Fruit fly (Drosophila melanogaster) whole organism, wandering third instar larva: Measurements from ENCODE around the gene Fuca.

Experiments
- Abd-B ChIP-seq: fragments of >200 bp; optimal IDR thresholded peaks from 2 replicates; lab custom pipeline; 2017; ENCODE audit warnings: missing biosample characterization, missing genetic modification characterization
- CG32264 ChIP-seq: fragments of 200-800 bp; sonication (Bioruptor generic); optimal IDR thresholded peaks from 2 replicates; lab custom pipeline; 2016; ENCODE audit warnings: missing biosample characterization, missing genetic modification characterization
- CG9705 ChIP-seq: fragments of 200-800 bp; sonication (Bioruptor generic); optimal IDR thresholded peaks from 2 replicates; lab custom pipeline; 2018; ENCODE audit warnings: missing biosample characterization, mild to moderate bottlenecking, missing genetic modification characterization
- CrebA ChIP-seq: fragments of 200-800 bp; sonication (Bioruptor generic); optimal IDR thresholded peaks from 2 replicates; lab custom pipeline; 2016; ENCODE audit warnings: missing biosample characterization, mild to moderate bottlenecking, missing genetic modification characterization, borderline replicate concordance
- Dfd ChIP-seq: fragments of >200 bp; optimal IDR thresholded peaks from 2 replicates; lab custom pipeline; 2017; ENCODE audit warnings: missing biosample characterization, missing genetic modification characterization
- Dif ChIP-seq: fragments of 200-275, 200-300 bp; sonication (Bioruptor generic); optimal IDR thresholded peaks from 2 replicates; lab custom pipeline; 2018; ENCODE audit warnings: missing biosample characterization, missing genetic modification characterization; ENCODE audit not compliant: partially characterized antibody
- GATAd ChIP-seq: sonication (Bioruptor generic); optimal IDR thresholded peaks from 2 replicates; lab custom pipeline; 2016; ENCODE audit warnings: missing biosample characterization, missing genetic modification characterization
- HLH106 ChIP-seq: fragments of 200-800 bp; optimal IDR thresholded peaks from 3 replicates; lab custom pipeline; 2019; ENCODE audit warnings: missing biosample characterization, mild to moderate bottlenecking, missing genetic modification characterization, moderate library complexity
- Hnf4 ChIP-seq: fragments of 200-800 bp; sonication (Bioruptor generic); optimal IDR thresholded peaks from 2 replicates; lab custom pipeline; 2016; ENCODE audit warnings: missing biosample characterization, mild to moderate bottlenecking, missing genetic modification characterization
- Hr78 ChIP-seq: fragments of >200 bp; optimal IDR thresholded peaks from 2 replicates; lab custom pipeline; 2017; ENCODE audit warnings: missing biosample characterization, missing genetic modification characterization
- Hr83 ChIP-seq: fragments of 200-300 bp; sonication (Bioruptor generic); optimal IDR thresholded peaks from 2 replicates; lab custom pipeline; 2016; ENCODE audit warnings: missing biosample characterization, mild to moderate bottlenecking, missing genetic modification characterization, moderate library complexity; ENCODE audit not compliant: poor library complexity, severe bottlenecking
- Jra ChIP-seq: sonication (Bioruptor generic); optimal IDR thresholded peaks from 2 replicates; lab custom pipeline; 2016; ENCODE audit warnings: missing biosample characterization, missing genetic modification characterization
- Mio ChIP-seq: sonication (Bioruptor generic); optimal IDR thresholded peaks from 2 replicates; lab custom pipeline; 2016; ENCODE audit warnings: missing biosample characterization, missing genetic modification characterization
- Myc ChIP-seq: fragments of >200 bp; optimal IDR thresholded peaks from 2 replicates; lab custom pipeline; 2017
- N ChIP-seq: fragments of >200 bp; optimal IDR thresholded peaks from 2 replicates; lab custom pipeline; 2018; ENCODE audit warnings: missing biosample characterization, missing external identifiers, missing genetic modification characterization
- OdsH ChIP-seq: fragments of 200-800 bp; sonication (Bioruptor generic); optimal IDR thresholded peaks from 2 replicates; lab custom pipeline; 2016; ENCODE audit warnings: missing biosample characterization, mild to moderate bottlenecking, missing genetic modification characterization
- Rel ChIP-seq, 2 experiments: fragments of 200-800 bp; sonication (Bioruptor generic) in 1 of 2; optimal IDR thresholded peaks; 2 replicates in 1 of 2; 3 replicates in 1 of 2; lab custom pipeline; 2016 to 2019; ENCODE audit warnings: mild to moderate bottlenecking in 2 of 2, missing biosample characterization in 2 of 2, missing genetic modification characterization in 2 of 2, moderate library complexity in 1 of 2
- Sp1 ChIP-seq: fragments of 200-800 bp; sonication (Bioruptor generic); optimal IDR thresholded peaks from 3 replicates; lab custom pipeline; 2019; ENCODE audit warnings: missing biosample characterization, mild to moderate bottlenecking, missing genetic modification characterization, moderate library complexity
- Vsx2 ChIP-seq: fragments of 200-300, 225-300 bp; sonication (Bioruptor generic); optimal IDR thresholded peaks from 2 replicates; lab custom pipeline; 2018; ENCODE audit warnings: missing biosample characterization, missing genetic modification characterization; ENCODE audit not compliant: partially characterized antibody
- br ChIP-seq: fragments of 200-800 bp; sonication (Bioruptor generic); optimal IDR thresholded peaks from 2 replicates; lab custom pipeline; 2016; ENCODE audit warnings: missing biosample characterization, missing genetic modification characterization
- brk ChIP-seq: fragments of 200-800 bp; sonication (Bioruptor generic); optimal IDR thresholded peaks from 2 replicates; lab custom pipeline; 2016; ENCODE audit warnings: missing biosample characterization, mild to moderate bottlenecking, missing genetic modification characterization
- dl ChIP-seq, 2 experiments: fragments of 175-275, 200-275 bp in 1 of 2; fragments of 200-275 bp in 1 of 2; sonication (Bioruptor generic); optimal IDR thresholded peaks; lab custom pipeline; 2018; ENCODE audit warnings: mild to moderate bottlenecking in 2 of 2, missing biosample characterization in 2 of 2, missing genetic modification characterization in 2 of 2, moderate library complexity in 2 of 2; ENCODE audit not compliant: partially characterized antibody in 2 of 2, insufficient read depth in 1 of 2
- dmrt93B ChIP-seq: fragments of 200-800 bp; sonication (Bioruptor generic); optimal IDR thresholded peaks from 2 replicates; lab custom pipeline; 2018; ENCODE audit warnings: missing biosample characterization, mild to moderate bottlenecking, missing genetic modification characterization
- dsf ChIP-seq: sonication (Bioruptor generic); optimal IDR thresholded peaks from 2 replicates; lab custom pipeline; 2016; ENCODE audit warnings: missing biosample characterization, missing genetic modification characterization, borderline replicate concordance
- ey ChIP-seq: fragments of 200-800 bp; sonication (Bioruptor generic); optimal IDR thresholded peaks from 2 replicates; lab custom pipeline; 2016; ENCODE audit warnings: missing biosample characterization, missing genetic modification characterization
- foxo ChIP-seq, 2 experiments: fragments of 200-800 bp; sonication (Bioruptor generic); optimal IDR thresholded peaks; 2 replicates in 1 of 2; 3 replicates in 1 of 2; lab custom pipeline; 2016 to 2017; ENCODE audit warnings: missing biosample characterization in 2 of 2, missing genetic modification characterization in 2 of 2
- fru ChIP-seq: fragments of 200-800 bp; sonication (Bioruptor generic); optimal IDR thresholded peaks from 3 replicates; lab custom pipeline; 2016; ENCODE audit warnings: missing biosample characterization, mild to moderate bottlenecking, missing genetic modification characterization
- h ChIP-seq: fragments of 200-800 bp; sonication (Bioruptor generic); optimal IDR thresholded peaks from 3 replicates; lab custom pipeline; 2016; ENCODE audit warnings: missing biosample characterization, mild to moderate bottlenecking, missing genetic modification characterization
- jim ChIP-seq: fragments of 175-275, 200-325 bp; sonication (Bioruptor generic); optimal IDR thresholded peaks from 2 replicates; lab custom pipeline; 2016; ENCODE audit warnings: missing biosample characterization, mild to moderate bottlenecking, missing genetic modification characterization
- lola ChIP-seq: fragments of >200 bp; optimal IDR thresholded peaks from 2 replicates; lab custom pipeline; 2017; ENCODE audit warnings: missing biosample characterization, missing genetic modification characterization
- pan ChIP-seq: fragments of >200 bp; optimal IDR thresholded peaks from 2 replicates; lab custom pipeline; 2017
- psq ChIP-seq: fragments of 200-800 bp; sonication (Bioruptor generic); optimal IDR thresholded peaks from 3 replicates; lab custom pipeline; 2017; ENCODE audit warnings: missing biosample characterization, mild to moderate bottlenecking, missing genetic modification characterization, moderate library complexity
- rgr ChIP-seq: fragments of 200-800 bp; sonication (Bioruptor generic); optimal IDR thresholded peaks from 3 replicates; lab custom pipeline; 2016; ENCODE audit warnings: missing biosample characterization, mild to moderate bottlenecking, missing genetic modification characterization
- sage ChIP-seq: fragments of 200-800 bp; sonication (Bioruptor generic); optimal IDR thresholded peaks from 2 replicates; lab custom pipeline; 2016; ENCODE audit warnings: missing biosample characterization, mild to moderate bottlenecking, missing genetic modification characterization
- sv ChIP-seq: fragments of 200-800 bp; sonication (Bioruptor generic); optimal IDR thresholded peaks from 3 replicates; lab custom pipeline; 2016; ENCODE audit warnings: missing biosample characterization, missing genetic modification characterization
- tai ChIP-seq: sonication (Bioruptor generic); optimal IDR thresholded peaks from 2 replicates; lab custom pipeline; 2016; ENCODE audit warnings: missing biosample characterization, missing genetic modification characterization
- usp ChIP-seq: fragments of >200 bp; optimal IDR thresholded peaks from 2 replicates; lab custom pipeline; 2017; ENCODE audit warnings: missing biosample characterization, missing genetic modification characterization
- woc ChIP-seq: sonication (Bioruptor generic); optimal IDR thresholded peaks from 2 replicates; lab custom pipeline; 2016; ENCODE audit warnings: missing biosample characterization, mild to moderate bottlenecking, missing genetic modification characterization

Gene Fuca

dm6 chr3L:11493090-11493807 is 29.3 kb downstream of the Fuca start:
- no peak for TF ChIP-seq jim
- no peak for TF ChIP-seq CrebA (GFP tag; lab: Kevin White, UChicago)
- no peak for TF ChIP-seq usp
- no peak for TF ChIP-seq N (GFP tag; lab: Kevin White, UChicago)
- no peak for TF ChIP-seq sage
- no peak for TF ChIP-seq Abd-B (GFP tag; lab: Kevin White, UChicago)
- TF ChIP-seq OdsH (GFP tag; lab: Kevin White, UChicago), result no peak
- TF ChIP-seq Vsx2, result peak; percentile 27
- TF ChIP-seq Hr83 (GFP tag; lab: Kevin White, UChicago), result no peak
- TF ChIP-seq Sp1, result peak; percentile 45
- TF ChIP-seq ey (GFP tag; lab: Kevin White, UChicago), result no peak
- TF ChIP-seq h (GFP tag; lab: Kevin White, UChicago), result peak; percentile 12
- no peak for TF ChIP-seq HLH106 (tag; lab: Kevin White, UChicago)
- peak; percentile 29 for TF ChIP-seq Hnf4 (GFP tag; lab: Kevin White, UChicago)
- no peak for TF ChIP-seq GATAd
- TF ChIP-seq foxo (GFP tag; optimal IDR thresholded peaks at IDR 0.05; lab: Kevin White, UChicago), result no peak
- peak; percentile 4 for TF ChIP-seq CG9705 (GFP tag; lab: Kevin White, UChicago)
- no peak for TF ChIP-seq Myc
- TF ChIP-seq psq (GFP tag; lab: Kevin White, UChicago), result peak; percentile 12
- TF ChIP-seq br (GFP tag; lab: Kevin White, UChicago), result no peak
- TF ChIP-seq dmrt93B (GFP tag; lab: Kevin White, UChicago), result no peak
- no peak for TF ChIP-seq Rel (GFP tag; optimal IDR thresholded peaks at IDR 0.05; lab: Kevin White, UChicago)
- no peak for TF ChIP-seq Rel (tag; optimal IDR thresholded peaks at IDR 0.05; lab: Kevin White, UChicago)
- no peak for TF ChIP-seq pan (lab: Kevin White, UChicago)
- TF ChIP-seq Jra (GFP tag; lab: Kevin White, UChicago), result no peak
- peak; percentile 25 for TF ChIP-seq fru (GFP tag; lab: Kevin White, UChicago)
- TF ChIP-seq CG32264, result no peak
- TF ChIP-seq lola (GFP tag; lab: Kevin White, UChicago), result no peak
- TF ChIP-seq woc (GFP tag; lab: Kevin White, UChicago), result no peak
- TF ChIP-seq sv (GFP tag; lab: Kevin White, UChicago), result no peak
- TF ChIP-seq Mio, result no peak
- TF ChIP-seq dl (GFP tag; optimal IDR thresholded peaks at IDR 0.05; lab: Kevin White, UChicago; ENCODE audit: insufficient read depth in 1 of 2, partially characterized antibody in 2 of 2), result peak in 1 of 2 experiments; percentile 42
- no peak for TF ChIP-seq Hr78 (GFP tag; lab: Kevin White, UChicago)
- peak; percentile 19 for TF ChIP-seq brk (GFP tag; lab: Kevin White, UChicago)
- TF ChIP-seq dsf (GFP tag; lab: Kevin White, UChicago), result no peak
- TF ChIP-seq Dif, result peak; percentile 7
- no peak for TF ChIP-seq rgr (GFP tag; lab: Kevin White, UChicago)
- TF ChIP-seq Dfd (GFP tag; lab: Kevin White, UChicago), result no peak
- TF ChIP-seq tai (GFP tag; lab: Kevin White, UChicago), result peak; percentile 35

dm6 chr3L:11492457-11492856 is 30.1 kb downstream of the Fuca start:
- TF ChIP-seq Vsx2 (peak; percentile 66), brk (GFP tag; lab: Kevin White, UChicago) (no peak), rgr (GFP tag; lab: Kevin White, UChicago) (peak; percentile 28), psq (GFP tag; lab: Kevin White, UChicago) (peak; percentile 8), sv (GFP tag; lab: Kevin White, UChicago) (no peak), HLH106 (tag; lab: Kevin White, UChicago) (no peak), br (GFP tag; lab: Kevin White, UChicago) (peak; percentile 40), Rel (GFP tag; optimal IDR thresholded peaks at IDR 0.05; lab: Kevin White, UChicago) (no peak), Rel (tag; optimal IDR thresholded peaks at IDR 0.05; lab: Kevin White, UChicago) (peak; percentile 11)
- TF ChIP-seq, all 38 proteins: peak for 5
